Fruit fly (Drosophila melanogaster) whole organism: Measurements from ENCODE around the gene CG31792.

ENCODE experiments used
- CG8478 ChIP-seq: fragments of >200 bp; optimal IDR thresholded peaks from 2 replicates; lab custom pipeline; 2018; ENCODE audit warnings: inconsistent platforms
- Dll ChIP-seq: fragments of >200 bp; optimal IDR thresholded peaks from 2 replicates; lab custom pipeline; 2017
- EcR ChIP-seq, 2 experiments: fragments of >200 bp; optimal IDR thresholded peaks; 2 replicates each; lab custom pipeline; 2017; ENCODE audit warnings: missing biosample characterization in 2 of 2, missing genetic modification characterization in 2 of 2, missing genetic modification reagents in 2 of 2
- pan ChIP-seq: fragments of >200 bp; optimal IDR thresholded peaks from 2 replicates; lab custom pipeline; 2017
- psq ChIP-seq: fragments of >200 bp; optimal IDR thresholded peaks from 2 replicates; lab custom pipeline; 2017
- usp ChIP-seq: fragments of >200 bp; optimal IDR thresholded peaks from 2 replicates; lab custom pipeline; 2017; ENCODE audit warnings: missing biosample characterization, missing genetic modification characterization, mixed read lengths

DNA sequence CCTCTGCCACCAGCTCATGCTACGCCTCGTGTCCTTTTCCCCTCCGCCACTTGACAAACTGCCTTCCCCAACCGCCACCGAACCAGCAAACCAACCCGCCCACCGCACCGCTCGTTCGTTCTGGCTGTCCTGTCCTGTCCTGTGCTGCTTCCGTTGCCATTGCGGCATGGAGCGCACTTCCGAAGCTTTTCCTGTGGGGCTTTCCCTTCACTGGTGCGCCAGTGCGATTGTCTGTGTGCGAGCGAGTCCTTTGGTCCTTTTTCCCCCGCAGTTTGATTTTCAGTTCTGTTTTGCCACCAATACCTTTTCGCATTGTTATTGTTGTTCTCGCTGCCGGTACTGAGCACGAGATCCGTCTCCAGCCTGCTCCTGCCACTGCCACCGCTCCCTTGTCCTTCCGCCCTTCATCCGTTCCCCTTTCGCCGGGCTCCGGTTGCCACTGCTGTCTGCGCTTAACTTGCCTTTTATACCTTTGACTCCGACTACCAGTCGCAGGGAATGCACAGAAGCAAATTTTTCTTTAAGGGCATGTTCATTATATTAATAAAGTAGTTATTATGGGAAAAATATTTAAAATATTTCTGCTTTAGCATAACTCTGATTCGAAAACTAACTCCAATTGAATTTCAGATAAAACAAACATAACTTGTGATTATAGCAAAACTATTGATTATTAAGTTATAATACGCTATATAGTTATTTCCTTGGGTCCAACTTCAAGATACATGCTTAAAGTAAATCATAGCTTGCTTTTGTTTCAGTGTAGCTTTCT is 26.9 kb downstream of the CG31792 start:
- TF ChIP-seq pan: no peak
- no peak for TF ChIP-seq EcR (GFP tag; optimal IDR thresholded peaks at IDR 0.05; lab: Kevin White, UChicago)
- TF ChIP-seq CG8478 (lab: Kevin White, UChicago): no peak
- TF ChIP-seq usp (GFP tag; lab: Kevin White, UChicago): no peak
- no peak for TF ChIP-seq psq (lab: Kevin White, UChicago)
- no peak for TF ChIP-seq Dll
